Fruit fly (Drosophila melanogaster): ENCODE data around the gene CG5958.

DNA sequence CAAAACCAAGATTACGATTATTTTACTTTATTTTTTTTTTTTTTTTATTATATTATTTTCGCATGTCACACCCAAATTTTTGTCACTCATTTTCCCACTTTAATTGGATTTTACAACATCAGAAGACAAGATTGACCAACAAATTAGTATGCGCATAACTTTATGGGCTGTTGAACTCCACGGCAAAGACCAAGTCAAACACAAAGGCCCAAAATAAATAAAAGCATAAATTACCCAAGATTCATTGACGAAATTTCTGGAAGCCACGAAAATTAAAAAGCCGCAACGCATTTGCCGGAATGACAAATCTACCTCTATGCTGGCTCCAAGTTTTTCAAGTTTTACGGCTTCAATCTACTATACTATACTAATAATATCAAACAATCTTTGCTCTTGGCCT is 8.8 kb upstream of the CG5958 start:
- TF ChIP-seq Pdp1 (GFP tag; optimal IDR thresholded peaks at IDR 0.05), result no peak
- no peak for TF ChIP-seq Gug (GFP tag; IDR thresholded peaks at IDR 0.05)
- no peak for TF ChIP-seq gsb (GFP tag; IDR thresholded peaks at IDR 0.05)
- TF ChIP-seq CG1792 (GFP tag; optimal IDR thresholded peaks at IDR 0.05), result no peak
- TF ChIP-seq Gsc (GFP tag; IDR thresholded peaks at IDR 0.05), result no peak
